Worm (Caenorhabditis elegans) whole organism, L4 larva: ENCODE results near the gene F57A8.7.

Experiments
- R02D3.7 ChIP-seq: fragments of 150-350 bp; sonication (generic microtip); optimal IDR thresholded peaks from 3 replicates; lab custom pipeline; 2014; ENCODE audit warnings: missing biosample characterization, missing genetic modification characterization
- ces-1 ChIP-seq: fragments of 150-350 bp; sonication (generic microtip); optimal IDR thresholded peaks from 4 replicates; lab custom pipeline; 2014; ENCODE audit warnings: missing biosample characterization, missing genetic modification reagents, missing genetic modification characterization
- lin-15B ChIP-seq: fragments of 150-350 bp; sonication (generic microtip); optimal IDR thresholded peaks from 3 replicates; lab custom pipeline; 2014; ENCODE audit warnings: missing biosample characterization, missing genetic modification characterization
- ztf-7 ChIP-seq: fragments of 150-350 bp; optimal IDR thresholded peaks from 2 replicates; lab custom pipeline; 2014; ENCODE audit warnings: missing biosample characterization, missing genetic modification characterization

- no peak for TF ChIP-seq R02D3.7 (tag; lab: Kevin White, UChicago)
- TF ChIP-seq ztf-7 (tag; lab: Kevin White, UChicago), result no peak
- no peak for TF ChIP-seq ces-1 (GFP tag; lab: Kevin White, UChicago)
- TF ChIP-seq lin-15B (tag; lab: Kevin White, UChicago), result no peak
Measured at ce11 chrV:10046503-10046902, 29.0 kb upstream of the F57A8.7 start.
